Fruit fly (Drosophila melanogaster) whole organism, wandering third instar larva: ENCODE results near the gene Ugt37A2.

Source experiments
- CG32264 ChIP-seq: fragments of 200-800 bp; sonication (Bioruptor generic); optimal IDR thresholded peaks from 2 replicates; lab custom pipeline; 2016; ENCODE audit warnings: missing biosample characterization, missing genetic modification characterization
- HLH106 ChIP-seq: fragments of 200-800 bp; optimal IDR thresholded peaks from 3 replicates; lab custom pipeline; 2019; ENCODE audit warnings: missing biosample characterization, mild to moderate bottlenecking, missing genetic modification characterization, moderate library complexity
- dmrt93B ChIP-seq: fragments of 200-800 bp; sonication (Bioruptor generic); optimal IDR thresholded peaks from 2 replicates; lab custom pipeline; 2018; ENCODE audit warnings: missing biosample characterization, mild to moderate bottlenecking, missing genetic modification characterization
- rgr ChIP-seq: fragments of 200-800 bp; sonication (Bioruptor generic); optimal IDR thresholded peaks from 3 replicates; lab custom pipeline; 2016; ENCODE audit warnings: missing biosample characterization, mild to moderate bottlenecking, missing genetic modification characterization

dm6 chr3R:12783152-12783551 lies 43.7 kb downstream of the Ugt37A2 start, which contains the start of gene beat-Vc:
- TF ChIP-seq dmrt93B (GFP tag; lab: Kevin White, UChicago) (no peak), CG32264 (no peak), HLH106 (tag; lab: Kevin White, UChicago) (no peak), rgr (no peak)
